Worm (Caenorhabditis elegans) whole organism, L1 larva: ENCODE results near the gene col-153.

ENCODE experiments used
- C04F5.9 ChIP-seq: sonication (generic microtip); optimal IDR thresholded peaks from 2 replicates; lab custom pipeline; 2016; ENCODE audit warnings: missing genetic modification characterization, missing compliant biosample characterization
- C16A3.4 ChIP-seq: fragments of 150-350 bp; optimal IDR thresholded peaks from 2 replicates; lab custom pipeline; 2014; ENCODE audit warnings: missing biosample characterization, missing genetic modification characterization
- C34B4.2 ChIP-seq: sonication (generic microtip); optimal IDR thresholded peaks from 2 replicates; lab custom pipeline; 2017; ENCODE audit warnings: mild to moderate bottlenecking, missing genetic modification characterization, missing compliant biosample characterization
- aha-1 ChIP-seq: fragments of 150-350 bp; optimal IDR thresholded peaks from 2 replicates; lab custom pipeline; 2014; ENCODE audit warnings: missing biosample characterization, missing genetic modification characterization
- ceh-63 ChIP-seq: fragments of 200-800 bp; sonication (Bioruptor generic); optimal IDR thresholded peaks from 2 replicates; lab custom pipeline; 2018; ENCODE audit warnings: mild to moderate bottlenecking, missing genetic modification characterization, missing compliant biosample characterization
- ces-1 ChIP-seq: fragments of 150-350 bp; optimal IDR thresholded peaks from 2 replicates; lab custom pipeline; 2014; ENCODE audit warnings: missing biosample characterization, missing genetic modification reagents, missing genetic modification characterization
- efl-1 ChIP-seq, 4 experiments: fragments of 150-350 bp; optimal IDR thresholded peaks in 3 of 4; peaks in 1 of 4; 1 replicate in 1 of 4; 2 replicates in 3 of 4; lab custom pipeline; 2014; ENCODE audit warnings: missing biosample characterization in 2 of 4, missing genetic modification characterization in 2 of 4, missing genetic modification reagents in 2 of 4
- fkh-10 ChIP-seq: sonication (generic microtip); optimal IDR thresholded peaks from 2 replicates; lab custom pipeline; 2017; ENCODE audit warnings: missing biosample characterization, missing genetic modification reagents, missing genetic modification characterization
- fkh-4 ChIP-seq: sonication (generic microtip); optimal IDR thresholded peaks from 2 replicates; lab custom pipeline; 2016; ENCODE audit warnings: missing compliant biosample characterization, missing genetic modification characterization, borderline replicate concordance
- fkh-8 ChIP-seq: sonication (generic microtip); optimal IDR thresholded peaks from 2 replicates; lab custom pipeline; 2016; ENCODE audit warnings: mild to moderate bottlenecking, missing genetic modification characterization, missing compliant biosample characterization
- isw-1 ChIP-seq: fragments of 200-800 bp; sonication (Bioruptor generic); IDR thresholded peaks from 2 replicates; pipeline ENCODE4 v1.3.6; 2022; ENCODE audit warnings: missing genetic modification characterization, missing compliant biosample characterization
- jun-1 ChIP-seq: fragments of 150-350 bp; optimal IDR thresholded peaks from 2 replicates; lab custom pipeline; 2014; ENCODE audit warnings: missing biosample characterization, missing genetic modification reagents, missing genetic modification characterization
- lin-14 ChIP-seq: fragments of 200-800 bp; sonication (Bioruptor generic); optimal IDR thresholded peaks from 2 replicates; lab custom pipeline; 2018; ENCODE audit warnings: mild to moderate bottlenecking, missing genetic modification characterization, moderate library complexity, missing compliant biosample characterization
- lin-15B ChIP-seq: fragments of 150-350 bp; sonication (generic microtip); optimal IDR thresholded peaks from 3 replicates; lab custom pipeline; 2014; ENCODE audit warnings: missing biosample characterization, missing genetic modification characterization
- lin-35 ChIP-seq, 2 experiments: fragments of 150-350 bp; optimal IDR thresholded peaks; 2 replicates each; lab custom pipeline; 2014; ENCODE audit warnings: missing biosample characterization in 2 of 2, missing genetic modification characterization in 2 of 2, missing genetic modification reagents in 2 of 2
- lin-39 ChIP-seq: fragments of 150-350 bp; optimal IDR thresholded peaks from 2 replicates; lab custom pipeline; 2014; ENCODE audit warnings: missing biosample characterization, missing genetic modification reagents, missing genetic modification characterization
- lir-3 ChIP-seq: sonication (generic microtip); optimal IDR thresholded peaks from 2 replicates; lab custom pipeline; 2016; ENCODE audit warnings: mild to moderate bottlenecking, missing genetic modification characterization, moderate library complexity, missing compliant biosample characterization; ENCODE audit not compliant: poor library complexity
- lsy-2 ChIP-seq, 2 experiments: fragments of 150-350 bp; optimal IDR thresholded peaks; 2 replicates each; lab custom pipeline; 2014; ENCODE audit warnings: missing biosample characterization in 2 of 2, missing genetic modification characterization in 2 of 2
- mef-2 ChIP-seq: fragments of 150-350 bp; optimal IDR thresholded peaks from 2 replicates; lab custom pipeline; 2014; ENCODE audit warnings: missing biosample characterization, missing genetic modification characterization
- mep-1 ChIP-seq: fragments of 150-350 bp; optimal IDR thresholded peaks from 2 replicates; lab custom pipeline; 2014; ENCODE audit warnings: missing biosample characterization, missing genetic modification characterization
- nhr-11 ChIP-seq: fragments of 150-350 bp; optimal IDR thresholded peaks from 2 replicates; lab custom pipeline; 2014; ENCODE audit warnings: missing biosample characterization, missing genetic modification characterization
- nhr-19 ChIP-seq: fragments of 200-800 bp; sonication (Bioruptor generic); conservative IDR thresholded peaks from 2 replicates; pipeline ENCODE4 v1.3.6; 2022; ENCODE audit warnings: missing genetic modification characterization, missing compliant biosample characterization
- nhr-20 ChIP-seq: sonication (generic microtip); optimal IDR thresholded peaks from 2 replicates; lab custom pipeline; 2016; ENCODE audit warnings: mild to moderate bottlenecking, missing genetic modification characterization, missing compliant biosample characterization
- nhr-28 ChIP-seq: fragments of 150-350 bp; optimal IDR thresholded peaks from 2 replicates; lab custom pipeline; 2014; ENCODE audit warnings: missing biosample characterization, missing genetic modification characterization
- nhr-47 ChIP-seq: sonication (generic microtip); optimal IDR thresholded peaks from 2 replicates; lab custom pipeline; 2016; ENCODE audit warnings: mild to moderate bottlenecking, missing genetic modification characterization, moderate library complexity, missing compliant biosample characterization
- nhr-71 ChIP-seq: sonication (generic microtip); optimal IDR thresholded peaks from 2 replicates; lab custom pipeline; 2016; ENCODE audit warnings: mild to moderate bottlenecking, missing genetic modification characterization, moderate library complexity, missing compliant biosample characterization
- nhr-76 ChIP-seq: sonication (generic microtip); optimal IDR thresholded peaks from 2 replicates; lab custom pipeline; 2017; ENCODE audit warnings: missing biosample characterization, missing genetic modification characterization
- nhr-84 ChIP-seq: sonication (generic microtip); optimal IDR thresholded peaks from 2 replicates; lab custom pipeline; 2017; ENCODE audit warnings: missing biosample characterization, missing genetic modification characterization
- nhr-85 ChIP-seq: sonication (generic microtip); peaks from one replicate; lab custom pipeline; 2016; ENCODE audit warnings: missing genetic modification characterization, inconsistent platforms, missing compliant biosample characterization
- pag-3 ChIP-seq: sonication (generic microtip); optimal IDR thresholded peaks from 2 replicates; lab custom pipeline; 2017; ENCODE audit warnings: missing genetic modification characterization, mild to moderate bottlenecking, missing compliant biosample characterization, antibody characterized with exemption, borderline replicate concordance; ENCODE audit not compliant: insufficient read depth
- pax-3 ChIP-seq: fragments of 200-800 bp; sonication (Bioruptor generic); optimal IDR thresholded peaks from 2 replicates; lab custom pipeline; 2018; ENCODE audit warnings: mild to moderate bottlenecking, missing genetic modification characterization, moderate library complexity, missing compliant biosample characterization
- pqm-1 ChIP-seq: sonication (generic microtip); optimal IDR thresholded peaks from 3 replicates; lab custom pipeline; 2017; ENCODE audit warnings: missing biosample characterization, missing genetic modification characterization
- snu-23 ChIP-seq: sonication (generic microtip); optimal IDR thresholded peaks from 2 replicates; lab custom pipeline; 2016; ENCODE audit warnings: missing genetic modification characterization, missing compliant biosample characterization
- sox-4 ChIP-seq: sonication (generic microtip); optimal IDR thresholded peaks from 2 replicates; lab custom pipeline; 2016; ENCODE audit warnings: missing genetic modification characterization, missing compliant biosample characterization
- tbx-2 ChIP-seq: sonication (generic microtip); optimal IDR thresholded peaks from 2 replicates; lab custom pipeline; 2016; ENCODE audit warnings: missing genetic modification characterization, missing compliant biosample characterization
- unc-130 ChIP-seq: fragments of 150-350 bp; optimal IDR thresholded peaks from 2 replicates; lab custom pipeline; 2017; ENCODE audit warnings: missing biosample characterization, missing genetic modification characterization, inconsistent platforms
- unc-30 ChIP-seq: sonication (generic microtip); optimal IDR thresholded peaks from 2 replicates; lab custom pipeline; 2017; ENCODE audit warnings: missing biosample characterization, missing genetic modification characterization
- unc-86 ChIP-seq: sonication (generic microtip); optimal IDR thresholded peaks from 2 replicates; lab custom pipeline; 2016; ENCODE audit warnings: missing genetic modification characterization, missing compliant biosample characterization
- unc-98 ChIP-seq: fragments of 200-800 bp; sonication (Bioruptor generic); IDR thresholded peaks from 2 replicates; pipeline ENCODE4 v1.3.6; 2022; ENCODE audit warnings: missing genetic modification characterization, missing compliant biosample characterization
- vab-15 ChIP-seq: sonication (generic microtip); optimal IDR thresholded peaks from 2 replicates; lab custom pipeline; 2017; ENCODE audit warnings: missing genotype, mild to moderate bottlenecking, missing genetic modification characterization, missing compliant biosample characterization
- zag-1 ChIP-seq: fragments of 150-350 bp; optimal IDR thresholded peaks from 2 replicates; lab custom pipeline; 2014; ENCODE audit warnings: missing biosample characterization, missing genetic modification characterization
- zip-4 ChIP-seq: fragments of 200-800 bp; sonication (Bioruptor generic); optimal IDR thresholded peaks from 2 replicates; lab custom pipeline; 2018; ENCODE audit warnings: mild to moderate bottlenecking, missing genetic modification characterization, moderate library complexity, missing compliant biosample characterization
- ztf-4 ChIP-seq: fragments of 150-350 bp; optimal IDR thresholded peaks from 2 replicates; lab custom pipeline; 2014; ENCODE audit warnings: missing biosample characterization, missing genetic modification characterization

Gene col-153

DNA sequence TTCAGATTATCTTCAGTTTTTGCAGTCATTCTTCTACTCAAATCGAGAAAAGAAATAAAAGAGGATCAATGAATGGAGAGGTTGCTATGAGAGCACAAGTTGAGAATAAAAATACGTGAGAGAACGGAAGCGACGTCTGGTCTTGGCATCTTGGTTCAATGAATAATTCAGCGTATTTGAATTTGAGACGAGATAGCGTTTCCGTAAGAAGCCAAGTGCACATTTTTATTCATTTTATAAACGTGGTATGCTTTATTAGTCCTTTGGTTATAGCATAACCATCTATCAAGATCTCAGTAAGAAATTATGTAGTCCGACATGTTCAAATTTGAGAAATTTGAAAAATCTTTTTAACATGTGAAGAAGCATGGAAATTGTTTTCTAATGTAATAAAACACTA is 31.2 kb upstream of the col-153 start, which contains the start of gene F58B4.2:
Gene F58B4.2 (minus strand): TSS at position 101 of the 400 bp plus-strand sequence.
- TF ChIP-seq mep-1 (tag; lab: Kevin White, UChicago) (no peak), snu-23 (GFP tag; lab: Kevin White, UChicago) (no peak), lsy-2 (tag; optimal IDR thresholded peaks at IDR 0.05; lab: Kevin White, UChicago) (no peak), fkh-4 (tag; lab: Kevin White, UChicago) (no peak), nhr-19 (GFP tag; lab: Robert Waterston, UW) (no peak), isw-1 (GFP tag; lab: Robert Waterston, UW) (no peak), unc-86 (tag; lab: Kevin White, UChicago) (no peak), C34B4.2 (tag; lab: Kevin White, UChicago) (no peak), C16A3.4 (no peak), lin-15B (tag; lab: Kevin White, UChicago) (no peak)

- TF ChIP-seq nhr-76 (tag; lab: Kevin White, UChicago) (no peak), nhr-20 (tag; lab: Kevin White, UChicago) (no peak), aha-1 (no peak), tbx-2 (tag; lab: Kevin White, UChicago) (no peak), zag-1 (tag; lab: Kevin White, UChicago) (no peak), ceh-63 (GFP tag; lab: Kevin White, UChicago) (no peak)
Measured at ce11 chrV:10921747-10922146, 27.9 kb upstream of the col-153 start, which contains the start of gene nas-31. nas-31 (minus strand) TSS chrV:10921847.

ce11 chrV:10923229-10923628 is 26.4 kb upstream of the col-153 start, which contains the start of gene F58B4.7:
F58B4.7 (minus strand) TSS chrV:10923329.
- TF ChIP-seq zip-4 (GFP tag; lab: Kevin White, UChicago) (no peak), pqm-1 (tag; lab: Kevin White, UChicago) (no peak)

ce11 chrV:10924731-10925130 is 24.9 kb upstream of the col-153 start, which contains the start of gene F58B4.6:
F58B4.6 (plus strand) TSS chrV:10925031.
- TF ChIP-seq pag-3 (tag; lab: Kevin White, UChicago) (no peak), jun-1 (tag; lab: Kevin White, UChicago) (no peak), unc-98 (no peak), zip-4 (GFP tag; lab: Kevin White, UChicago) (no peak), nhr-85 (tag; lab: Kevin White, UChicago) (no peak), nhr-71 (peak; percentile 12), unc-30 (tag; lab: Kevin White, UChicago) (no peak), lin-14 (GFP tag; lab: Kevin White, UChicago) (no peak), nhr-20 (tag; lab: Kevin White, UChicago) (no peak), lir-3 (tag; lab: Kevin White, UChicago) (no peak), fkh-10 (GFP tag; lab: Kevin White, UChicago) (no peak), nhr-28 (tag; lab: Kevin White, UChicago) (no peak), fkh-8 (tag; lab: Kevin White, UChicago) (peak; percentile 71), efl-1 (optimal IDR thresholded peaks at IDR 0.05; lab: Kevin White, UChicago) (no peak), efl-1 (GFP tag; optimal IDR thresholded peaks at IDR 0.05 in 1 of 2; lab: Kevin White, UChicago) (no peak), vab-15 (no peak), mef-2 (tag; lab: Kevin White, UChicago) (no peak), lin-35 (GFP tag; optimal IDR thresholded peaks at IDR 0.05; lab: Kevin White, UChicago) (no peak), ztf-4 (tag; lab: Kevin White, UChicago) (no peak), sox-4 (tag; lab: Kevin White, UChicago) (no peak), nhr-84 (tag; lab: Kevin White, UChicago) (no peak), ces-1 (GFP tag; lab: Kevin White, UChicago) (no peak), lin-39 (tag; lab: Kevin White, UChicago) (no peak), C16A3.4 (no peak), nhr-47 (tag; lab: Kevin White, UChicago) (peak; percentile 20), nhr-11 (tag; lab: Kevin White, UChicago) (no peak), unc-130 (tag; lab: Kevin White, UChicago) (no peak), C04F5.9 (tag; lab: Kevin White, UChicago) (no peak), lsy-2 (tag; optimal IDR thresholded peaks at IDR 0.05; lab: Kevin White, UChicago) (no peak), zag-1 (tag; lab: Kevin White, UChicago) (no peak), pax-3 (tag; lab: Kevin White, UChicago) (peak; percentile 17)
- TF ChIP-seq, all 84 proteins: peak for 4
